Fruit fly (Drosophila melanogaster) whole organism, adult: ENCODE measurements around the gene S.
A peak's percentile ranks its signal among the peaks of the same experiment; 100 is the strongest.

Experiments
- CG11617 ChIP-seq: fragments of 200-800 bp; sonication (Bioruptor generic); optimal IDR thresholded peaks from 2 replicates; lab custom pipeline; 2017; ENCODE audit warnings: mild to moderate bottlenecking, missing biosample characterization, missing genetic modification reagents, missing genetic modification characterization
- CG12768 ChIP-seq: fragments of 200-800 bp; sonication (Bioruptor generic); optimal IDR thresholded peaks from 2 replicates; lab custom pipeline; 2017; ENCODE audit warnings: missing biosample characterization, missing genetic modification characterization, mild to moderate bottlenecking, moderate library complexity, missing genetic modification reagents
- CG14711 ChIP-seq: fragments of 200-800 bp; sonication (Bioruptor generic); optimal IDR thresholded peaks from 2 replicates; lab custom pipeline; 2018; ENCODE audit warnings: missing biosample characterization, mild to moderate bottlenecking, missing genetic modification characterization, moderate library complexity
- CG1620 ChIP-seq: fragments of 200-800 bp; sonication (Bioruptor generic); optimal IDR thresholded peaks from 2 replicates; lab custom pipeline; 2016; ENCODE audit warnings: missing biosample characterization, missing genetic modification characterization
- CG33017 ChIP-seq: fragments of 200-800 bp; sonication (Bioruptor generic); optimal IDR thresholded peaks from 2 replicates; lab custom pipeline; 2018; ENCODE audit warnings: missing biosample characterization, mild to moderate bottlenecking, missing genetic modification characterization, moderate library complexity
- CG5204 ChIP-seq: fragments of 200-800 bp; sonication (Bioruptor generic); optimal IDR thresholded peaks from 2 replicates; lab custom pipeline; 2016; ENCODE audit warnings: missing biosample characterization, missing genetic modification characterization
- CG7045 ChIP-seq: fragments of 200-800 bp; sonication (Bioruptor generic); optimal IDR thresholded peaks from 2 replicates; lab custom pipeline; 2017; ENCODE audit warnings: missing biosample characterization, mild to moderate bottlenecking, missing genetic modification characterization
- CG7101 ChIP-seq: fragments of 200-800 bp; sonication (Bioruptor generic); optimal IDR thresholded peaks from 2 replicates; lab custom pipeline; 2018; ENCODE audit warnings: missing biosample characterization, mild to moderate bottlenecking, missing genetic modification characterization, moderate library complexity
- Clk ChIP-seq: fragments of 200-800 bp; sonication (Bioruptor generic); optimal IDR thresholded peaks from 2 replicates; lab custom pipeline; 2017; ENCODE audit warnings: missing biosample characterization, missing genetic modification characterization
- Crg-1 ChIP-seq: fragments of 200-800 bp; sonication (Bioruptor generic); optimal IDR thresholded peaks from 2 replicates; lab custom pipeline; 2016; ENCODE audit warnings: missing biosample characterization, missing genetic modification characterization
- Hr96 ChIP-seq: fragments of 200-800 bp; sonication (Bioruptor generic); optimal IDR thresholded peaks from 2 replicates; lab custom pipeline; 2016; ENCODE audit warnings: missing biosample characterization, missing genetic modification characterization
- Mnt ChIP-seq: fragments of 200-800 bp; sonication (Bioruptor generic); optimal IDR thresholded peaks from 2 replicates; lab custom pipeline; 2016; ENCODE audit warnings: missing biosample characterization, mild to moderate bottlenecking, missing genetic modification characterization
- bab1 ChIP-seq: fragments of 200-800 bp; sonication (Bioruptor generic); optimal IDR thresholded peaks from 3 replicates; lab custom pipeline; 2019; ENCODE audit warnings: missing biosample characterization, mild to moderate bottlenecking, missing genetic modification characterization, moderate library complexity
- cic ChIP-seq: fragments of 200-800 bp; sonication (Bioruptor generic); optimal IDR thresholded peaks from 2 replicates; lab custom pipeline; 2017; ENCODE audit warnings: missing biosample characterization, mild to moderate bottlenecking, missing genetic modification characterization, moderate library complexity
- cnc ChIP-seq, 2 experiments: fragments of >200 bp; optimal IDR thresholded peaks; 2 replicates each; lab custom pipeline; 2017
- kay ChIP-seq: fragments of 200-800 bp; sonication (Bioruptor generic); peaks from one replicate; lab custom pipeline; 2016; ENCODE audit warnings: missing biosample characterization, missing genetic modification characterization, borderline replicate concordance
- ovo ChIP-seq: fragments of 200-800 bp; sonication (Bioruptor generic); optimal IDR thresholded peaks from 2 replicates; lab custom pipeline; 2016; ENCODE audit warnings: missing biosample characterization, missing genetic modification characterization
- pad ChIP-seq: fragments of 200-800 bp; sonication (Bioruptor generic); optimal IDR thresholded peaks from 3 replicates; lab custom pipeline; 2017; ENCODE audit warnings: missing biosample characterization, missing genetic modification characterization, mild to moderate bottlenecking, moderate library complexity, missing genetic modification reagents
- tj ChIP-seq: fragments of 200-800 bp; sonication (Bioruptor generic); optimal IDR thresholded peaks from 3 replicates; lab custom pipeline; 2017; ENCODE audit warnings: missing biosample characterization, mild to moderate bottlenecking, missing genetic modification characterization, moderate library complexity
- toe ChIP-seq: fragments of 200-800 bp; sonication (Bioruptor generic); optimal IDR thresholded peaks from 2 replicates; lab custom pipeline; 2016; ENCODE audit warnings: missing biosample characterization, missing genetic modification characterization

Gene S

dm6 chr2L:1077469-1077993 lies at the start of gene S, which contains the start of gene ast:
Gene S, minus strand, starts transcription at chr2L:1077815.
Gene ast, plus strand, starts transcription at chr2L:1077948.
- peak; percentile 1 for TF ChIP-seq CG14711
- peak; percentile 66 for TF ChIP-seq bab1 (GFP tag; lab: Kevin White, UChicago)
- TF ChIP-seq cic (GFP tag; lab: Kevin White, UChicago): no peak
- TF ChIP-seq pad (GFP tag; lab: Kevin White, UChicago): peak; percentile 32
- TF ChIP-seq CG1620: peak; percentile 47
- no peak for TF ChIP-seq Clk (GFP tag; lab: Kevin White, UChicago)
- peak; percentile 9 for TF ChIP-seq CG7045 (GFP tag; lab: Kevin White, UChicago)
- peak; percentile 72 for TF ChIP-seq Mnt (GFP tag; lab: Kevin White, UChicago)
- TF ChIP-seq ovo (GFP tag; lab: Kevin White, UChicago): peak; percentile 22
- peak; percentile 46 for TF ChIP-seq CG7101 (tag; lab: Kevin White, UChicago)
- no peak for TF ChIP-seq CG11617 (GFP tag; lab: Kevin White, UChicago)

- TF ChIP-seq kay: peak; percentile 91
- TF ChIP-seq Mnt (GFP tag; lab: Kevin White, UChicago): peak; percentile 9
- no peak for TF ChIP-seq CG12768 (GFP tag; lab: Kevin White, UChicago)
Observed at dm6 chr2L:1126527-1126926, 48.9 kb upstream of the S start.

- TF ChIP-seq kay (peak; percentile 59), CG33017 (tag; lab: Kevin White, UChicago) (peak; percentile 44), tj (GFP tag; lab: Kevin White, UChicago) (no peak), cic (GFP tag; lab: Kevin White, UChicago) (peak; percentile 100)
Observed at dm6 chr2L:1125437-1125836, 47.8 kb upstream of the S start.

dm6 chr2L:1124265-1124664 lies 46.6 kb upstream of the S start:
- TF ChIP-seq cic (GFP tag; lab: Kevin White, UChicago): no peak
- peak; percentile 92 for TF ChIP-seq CG12768 (GFP tag; lab: Kevin White, UChicago)
- TF ChIP-seq tj (GFP tag; lab: Kevin White, UChicago): peak; percentile 36
- TF ChIP-seq Crg-1 (GFP tag; lab: Kevin White, UChicago): no peak
- peak; percentile 41 for TF ChIP-seq CG33017 (tag; lab: Kevin White, UChicago)
- no peak for TF ChIP-seq bab1 (GFP tag; lab: Kevin White, UChicago)
- TF ChIP-seq Hr96 (GFP tag; lab: Kevin White, UChicago): no peak
- TF ChIP-seq CG14711: no peak
- peak; percentile 34 for TF ChIP-seq Clk (GFP tag; lab: Kevin White, UChicago)
- no peak for TF ChIP-seq CG1620
- TF ChIP-seq CG11617 (GFP tag; lab: Kevin White, UChicago): no peak
- TF ChIP-seq cnc (optimal IDR thresholded peaks at IDR 0.05; lab: Kevin White, UChicago): no peak
- TF ChIP-seq Mnt (GFP tag; lab: Kevin White, UChicago): no peak
- TF ChIP-seq CG7045 (GFP tag; lab: Kevin White, UChicago): peak; percentile 17

- TF ChIP-seq CG33017 (tag; lab: Kevin White, UChicago) (peak; percentile 30), CG7101 (tag; lab: Kevin White, UChicago) (peak; percentile 76), CG12768 (GFP tag; lab: Kevin White, UChicago) (no peak), CG5204 (no peak), Hr96 (GFP tag; lab: Kevin White, UChicago) (no peak), CG11617 (GFP tag; lab: Kevin White, UChicago) (no peak), Clk (GFP tag; lab: Kevin White, UChicago) (no peak), CG7045 (GFP tag; lab: Kevin White, UChicago) (peak; percentile 64), Mnt (GFP tag; lab: Kevin White, UChicago) (no peak), cnc (optimal IDR thresholded peaks at IDR 0.05; lab: Kevin White, UChicago) (no peak), kay (no peak), tj (GFP tag; lab: Kevin White, UChicago) (no peak), bab1 (GFP tag; lab: Kevin White, UChicago) (no peak), pad (GFP tag; lab: Kevin White, UChicago) (peak; percentile 36), toe (GFP tag; lab: Kevin White, UChicago) (peak; percentile 6), Crg-1 (GFP tag; lab: Kevin White, UChicago) (no peak), CG14711 (peak; percentile 30), CG1620 (no peak), cic (GFP tag; lab: Kevin White, UChicago) (peak; percentile 70), ovo (GFP tag; lab: Kevin White, UChicago) (peak; percentile 67)
Observed at dm6 chr2L:1123078-1123818, 45.6 kb upstream of the S start.

- peak; percentile 45 for TF ChIP-seq ovo (GFP tag; lab: Kevin White, UChicago)
- TF ChIP-seq CG12768 (GFP tag; lab: Kevin White, UChicago): no peak
Observed at dm6 chr2L:1122711-1122960, 45.0 kb upstream of the S start.
